Worm (Caenorhabditis elegans) whole organism, mixed stage, embryonic: ENCODE measurements around the gene tbh-1.

Experiments
- M03D4.4 ChIP-seq: sonication (generic microtip); optimal IDR thresholded peaks from 2 replicates; lab custom pipeline; 2017; ENCODE audit warnings: mild to moderate bottlenecking, missing genetic modification characterization, missing compliant biosample characterization
- ces-1 ChIP-seq: fragments of 150-350 bp; optimal IDR thresholded peaks from 2 replicates; lab custom pipeline; 2014; ENCODE audit warnings: missing biosample characterization, missing genetic modification reagents, missing genetic modification characterization
- elt-1 ChIP-seq: sonication (generic microtip); optimal IDR thresholded peaks from 2 replicates; lab custom pipeline; 2017; ENCODE audit warnings: missing genetic modification characterization, mild to moderate bottlenecking, missing compliant biosample characterization, antibody characterized with exemption, moderate library complexity, borderline replicate concordance; ENCODE audit not compliant: insufficient read depth
- elt-3 ChIP-seq: fragments of 150-350 bp; optimal IDR thresholded peaks from 2 replicates; lab custom pipeline; 2014; ENCODE audit warnings: missing biosample characterization, missing genetic modification characterization
- hlh-1 ChIP-seq: fragments of 150-350 bp; optimal IDR thresholded peaks from 2 replicates; lab custom pipeline; 2014; ENCODE audit warnings: missing biosample characterization, missing genetic modification reagents, missing genetic modification characterization
- nhr-12 ChIP-seq: fragments of 150-350 bp; optimal IDR thresholded peaks from 2 replicates; lab custom pipeline; 2014; ENCODE audit warnings: missing biosample characterization, missing genetic modification characterization
- nhr-237 ChIP-seq: fragments of 150-350 bp; optimal IDR thresholded peaks from 2 replicates; lab custom pipeline; 2014; ENCODE audit warnings: missing biosample characterization, missing genetic modification characterization
- nhr-28 ChIP-seq: fragments of 150-350 bp; optimal IDR thresholded peaks from 2 replicates; lab custom pipeline; 2014; ENCODE audit warnings: missing biosample characterization, missing genetic modification characterization
- nhr-76 ChIP-seq: sonication (generic microtip); optimal IDR thresholded peaks from 2 replicates; lab custom pipeline; 2017; ENCODE audit warnings: missing biosample characterization, missing genetic modification characterization
- snpc-4 ChIP-seq: fragments of 150-350 bp; optimal IDR thresholded peaks from 2 replicates; lab custom pipeline; 2014; ENCODE audit warnings: missing biosample characterization, missing genetic modification characterization
- sptf-1 ChIP-seq: sonication (generic microtip); optimal IDR thresholded peaks from 2 replicates; lab custom pipeline; 2017; ENCODE audit warnings: mild to moderate bottlenecking, missing genetic modification characterization, moderate library complexity, missing compliant biosample characterization
- unc-39 ChIP-seq: fragments of 150-350 bp; optimal IDR thresholded peaks from 2 replicates; lab custom pipeline; 2014; ENCODE audit warnings: missing biosample characterization, missing genetic modification characterization
- unc-62 ChIP-seq: fragments of 150-350 bp; optimal IDR thresholded peaks from 2 replicates; lab custom pipeline; 2014; ENCODE audit warnings: missing biosample characterization, missing genetic modification reagents, missing genetic modification characterization
- ztf-11 ChIP-seq: fragments of 150-350 bp; optimal IDR thresholded peaks from 2 replicates; lab custom pipeline; 2014; ENCODE audit warnings: missing biosample characterization, missing genetic modification characterization

- no peak for TF ChIP-seq sptf-1 (tag; lab: Kevin White, UChicago)
- TF ChIP-seq unc-39 (tag; lab: Kevin White, UChicago), result no peak
- TF ChIP-seq nhr-28 (tag; lab: Kevin White, UChicago), result no peak
- TF ChIP-seq nhr-237 (tag; lab: Kevin White, UChicago), result no peak
- no peak for TF ChIP-seq elt-3
- TF ChIP-seq nhr-76 (tag; lab: Kevin White, UChicago), result no peak
- no peak for TF ChIP-seq nhr-12 (tag; lab: Kevin White, UChicago)
- TF ChIP-seq ces-1, result no peak
- no peak for TF ChIP-seq hlh-1
- peak; percentile 100 for TF ChIP-seq elt-1 (tag; lab: Kevin White, UChicago)
- no peak for TF ChIP-seq unc-62
- no peak for TF ChIP-seq M03D4.4 (tag; lab: Kevin White, UChicago)
- no peak for TF ChIP-seq ztf-11 (tag; lab: Kevin White, UChicago)
- TF ChIP-seq snpc-4 (tag; lab: Kevin White, UChicago), result no peak
Measured at ce11 chrX:15469957-15470548, 34.6 kb downstream of the tbh-1 start.
